Worm (Caenorhabditis elegans): ENCODE data around the gene ZK673.4.

ZK673.4 gene

DNA sequence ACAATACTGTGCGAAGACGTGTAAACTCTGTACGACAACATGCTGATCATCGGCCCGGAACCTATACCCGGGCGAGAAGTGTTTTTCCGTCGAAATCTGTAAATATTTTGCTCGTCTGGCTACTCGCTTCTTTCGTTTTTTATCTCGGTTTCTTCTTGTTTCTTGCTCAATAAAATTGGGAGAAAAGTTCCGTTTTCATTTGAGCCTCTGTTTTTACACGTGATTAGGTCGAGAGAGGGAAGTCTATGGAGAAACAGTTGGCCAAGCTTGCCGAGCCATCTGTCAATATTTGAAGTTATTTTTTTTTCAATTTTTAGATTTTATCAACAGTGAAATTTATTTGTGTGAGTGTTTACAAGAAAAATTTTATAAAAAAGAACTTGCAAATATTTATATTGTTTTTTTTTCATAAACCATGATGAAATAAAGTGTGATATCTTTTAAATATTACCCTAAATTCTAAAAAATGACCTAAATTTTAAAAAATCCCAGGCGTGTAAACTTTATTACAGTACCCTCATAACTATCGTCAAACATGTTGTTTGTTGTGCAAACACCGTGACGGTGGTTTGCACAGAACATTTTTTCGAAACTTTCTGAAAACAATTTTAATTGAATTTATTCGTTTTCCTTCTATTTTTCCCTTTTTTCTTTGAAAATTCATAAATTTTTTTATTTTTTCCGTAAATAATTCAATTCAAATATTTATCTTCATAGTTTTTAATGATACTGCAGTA is 7.6 kb upstream of the ZK673.4 start (continued):
- no peak for TF ChIP-seq snu-23 (GFP tag; optimal IDR thresholded peaks at IDR 0.05)
- TF ChIP-seq unc-98 (GFP tag; IDR thresholded peaks at IDR 0.05): no peak
- TF ChIP-seq ceh-8 (GFP tag; optimal IDR thresholded peaks at IDR 0.05): no peak
- TF ChIP-seq ama-1 (optimal IDR thresholded peaks at IDR 0.05): no peak
- no peak for TF ChIP-seq sup-37 (GFP tag; optimal IDR thresholded peaks at IDR 0.05)
- no peak for TF ChIP-seq fkh-10 (GFP tag; optimal IDR thresholded peaks at IDR 0.05)
- peak; percentile 64 for TF ChIP-seq lin-14 (GFP tag; optimal IDR thresholded peaks at IDR 0.05)
- no peak for TF ChIP-seq fos-1 (tag; optimal IDR thresholded peaks at IDR 0.05)
- TF ChIP-seq ztf-11 (tag; optimal IDR thresholded peaks at IDR 0.05): no peak
- no peak for TF ChIP-seq pax-3 (tag; optimal IDR thresholded peaks at IDR 0.05)
- peak; percentile 65 for TF ChIP-seq rnt-1 (tag; optimal IDR thresholded peaks at IDR 0.05)
- no peak for TF ChIP-seq aly-2 (tag; optimal IDR thresholded peaks at IDR 0.05)
- no peak for TF ChIP-seq isw-1 (GFP tag; IDR thresholded peaks at IDR 0.05)
- TF ChIP-seq ceh-82 (tag; optimal IDR thresholded peaks at IDR 0.05): no peak
- TF ChIP-seq ceh-90 (tag; optimal IDR thresholded peaks at IDR 0.05): no peak
- TF ChIP-seq egl-27 (tag; optimal IDR thresholded peaks at IDR 0.05): no peak
- peak; percentile 61 for TF ChIP-seq nhr-71 (tag; optimal IDR thresholded peaks at IDR 0.05)
- TF ChIP-seq elt-2 (tag; optimal IDR thresholded peaks at IDR 0.05): no peak
- TF ChIP-seq hpl-2 (GFP tag; optimal IDR thresholded peaks at IDR 0.05): no peak
- TF ChIP-seq xbp-1 (tag; optimal IDR thresholded peaks at IDR 0.05): no peak
- TF ChIP-seq ces-1 (GFP tag; optimal IDR thresholded peaks at IDR 0.05): no peak
- TF ChIP-seq unc-86 (tag; optimal IDR thresholded peaks at IDR 0.05): no peak
- TF ChIP-seq nhr-47 (tag; optimal IDR thresholded peaks at IDR 0.05): no peak
- TF ChIP-seq lin-15B (tag; optimal IDR thresholded peaks at IDR 0.05): no peak
- TF ChIP-seq C16A3.4 (tag; optimal IDR thresholded peaks at IDR 0.05): peak; percentile 1
- no peak for TF ChIP-seq pqm-1 (tag; optimal IDR thresholded peaks at IDR 0.05)
- TF ChIP-seq ztf-4 (tag; optimal IDR thresholded peaks at IDR 0.05): no peak
- TF ChIP-seq tbx-2 (tag; optimal IDR thresholded peaks at IDR 0.05): no peak
- TF ChIP-seq efl-3 (GFP tag; optimal IDR thresholded peaks at IDR 0.05): no peak
- no peak for TF ChIP-seq nhr-76 (tag; optimal IDR thresholded peaks at IDR 0.05)
- no peak for TF ChIP-seq C34B4.2 (tag; optimal IDR thresholded peaks at IDR 0.05)
- TF ChIP-seq ceh-88 (GFP tag; IDR thresholded peaks at IDR 0.05): no peak
- peak; percentile 76 for TF ChIP-seq F16B12.6 (tag; optimal IDR thresholded peaks at IDR 0.05)
- TF ChIP-seq nhr-11 (tag; optimal IDR thresholded peaks at IDR 0.05): no peak
- no peak for TF ChIP-seq vab-15 (tag; optimal IDR thresholded peaks at IDR 0.05)
- TF ChIP-seq nhr-237 (tag; optimal IDR thresholded peaks at IDR 0.05): no peak
- peak; percentile 49 to 51 for TF ChIP-seq lsy-2 (tag; optimal IDR thresholded peaks at IDR 0.05)
- no peak for TF ChIP-seq grh-1 (GFP tag; IDR thresholded peaks at IDR 0.05)
- TF ChIP-seq nhr-12 (tag; optimal IDR thresholded peaks at IDR 0.05): no peak
- no peak for TF ChIP-seq swsn-7 (tag; optimal IDR thresholded peaks at IDR 0.05)
- no peak for TF ChIP-seq nhr-84 (tag; optimal IDR thresholded peaks at IDR 0.05)
- peak in 1 of 2 experiments; percentile 2 for TF ChIP-seq mdl-1 (tag; optimal IDR thresholded peaks at IDR 0.05)
- no peak for TF ChIP-seq hlh-17 (GFP tag; optimal IDR thresholded peaks at IDR 0.05; ENCODE audit: borderline replicate concordance)
- TF ChIP-seq egl-13 (tag; optimal IDR thresholded peaks at IDR 0.05): no peak
- no peak for TF ChIP-seq unc-62 (GFP tag; optimal IDR thresholded peaks at IDR 0.05)
- no peak for TF ChIP-seq dsc-1 (tag; optimal IDR thresholded peaks at IDR 0.05)
- no peak for TF ChIP-seq lin-35 (GFP tag; optimal IDR thresholded peaks at IDR 0.05)
- no peak for TF ChIP-seq unc-30 (tag; optimal IDR thresholded peaks at IDR 0.05)
- TF ChIP-seq lin-13 (GFP tag; optimal IDR thresholded peaks at IDR 0.05): no peak
